Worm (Caenorhabditis elegans) whole organism, late embryonic: ENCODE results near the gene mecr-1.

ENCODE experiments used
- K02D7.2 ChIP-seq: sonication (generic microtip); optimal IDR thresholded peaks from 2 replicates; lab custom pipeline; 2017; ENCODE audit warnings: mild to moderate bottlenecking, missing genetic modification characterization, missing compliant biosample characterization
- ahr-1 ChIP-seq: sonication (generic microtip); optimal IDR thresholded peaks from 2 replicates; lab custom pipeline; 2016; ENCODE audit warnings: missing genetic modification characterization, missing compliant biosample characterization
- ama-1 ChIP-seq: fragments of 150-350 bp; optimal IDR thresholded peaks from 2 replicates; lab custom pipeline; 2014
- ceh-14 ChIP-seq: sonication (generic microtip); optimal IDR thresholded peaks from 2 replicates; lab custom pipeline; 2016; ENCODE audit warnings: missing genotype, missing genetic modification characterization, missing compliant biosample characterization
- ceh-2 ChIP-seq: sonication (generic microtip); optimal IDR thresholded peaks from 2 replicates; lab custom pipeline; 2016; ENCODE audit warnings: missing genotype, missing genetic modification characterization, missing compliant biosample characterization
- ceh-22 ChIP-seq: sonication (generic microtip); optimal IDR thresholded peaks from 2 replicates; lab custom pipeline; 2017; ENCODE audit warnings: missing biosample characterization, missing genetic modification characterization
- ceh-34 ChIP-seq: sonication (generic microtip); optimal IDR thresholded peaks from 2 replicates; lab custom pipeline; 2016; ENCODE audit warnings: mild to moderate bottlenecking, missing genetic modification characterization, missing compliant biosample characterization
- ceh-9 ChIP-seq: sonication (generic microtip); optimal IDR thresholded peaks from 2 replicates; lab custom pipeline; 2016; ENCODE audit warnings: mild to moderate bottlenecking, missing genetic modification characterization, inconsistent platforms, missing compliant biosample characterization
- elt-4 ChIP-seq: sonication (generic microtip); optimal IDR thresholded peaks from 2 replicates; lab custom pipeline; 2016; ENCODE audit warnings: missing genetic modification characterization, missing compliant biosample characterization
- fkh-6 ChIP-seq: sonication (generic microtip); optimal IDR thresholded peaks from 2 replicates; lab custom pipeline; 2016; ENCODE audit warnings: missing genetic modification characterization, missing compliant biosample characterization
- hlh-30 ChIP-seq: sonication (generic microtip); optimal IDR thresholded peaks from 2 replicates; lab custom pipeline; 2017; ENCODE audit warnings: antibody characterized with exemption, missing genetic modification characterization, missing compliant biosample characterization; ENCODE audit not compliant: insufficient read depth
- hlh-6 ChIP-seq: sonication (generic microtip); optimal IDR thresholded peaks from 2 replicates; lab custom pipeline; 2016; ENCODE audit warnings: missing genotype, missing genetic modification characterization, missing compliant biosample characterization
- hlh-8 ChIP-seq: sonication (generic microtip); optimal IDR thresholded peaks from 2 replicates; lab custom pipeline; 2016; ENCODE audit warnings: missing genotype, missing genetic modification characterization, missing compliant biosample characterization
- lim-6 ChIP-seq: sonication (generic microtip); optimal IDR thresholded peaks from 2 replicates; lab custom pipeline; 2016; ENCODE audit warnings: missing genetic modification characterization, missing compliant biosample characterization
- madf-2 ChIP-seq: sonication (generic microtip); optimal IDR thresholded peaks from 2 replicates; lab custom pipeline; 2017; ENCODE audit warnings: missing genetic modification characterization, missing compliant biosample characterization
- odd-2 ChIP-seq: sonication (generic microtip); optimal IDR thresholded peaks from 2 replicates; lab custom pipeline; 2017; ENCODE audit warnings: antibody characterized with exemption, mild to moderate bottlenecking, missing genetic modification characterization, missing compliant biosample characterization
- pag-3 ChIP-seq: sonication (generic microtip); optimal IDR thresholded peaks from 2 replicates; lab custom pipeline; 2016; ENCODE audit warnings: missing compliant biosample characterization, missing genetic modification characterization, borderline replicate concordance
- pax-1 ChIP-seq: fragments of 150-350 bp; optimal IDR thresholded peaks from 2 replicates; lab custom pipeline; 2014; ENCODE audit warnings: missing biosample characterization, missing genetic modification characterization
- sdc-2 ChIP-seq: sonication (generic microtip); optimal IDR thresholded peaks from 2 replicates; lab custom pipeline; 2016; ENCODE audit warnings: missing genotype, missing genetic modification characterization, missing compliant biosample characterization
- unc-3 ChIP-seq, 2 experiments: fragments of 200-800 bp in 1 of 2; sonication (Bioruptor generic) in 1 of 2; sonication (generic microtip) in 1 of 2; conservative IDR thresholded peaks in 1 of 2; optimal IDR thresholded peaks in 1 of 2; 2 replicates each; pipeline versions ENCODE4 v1.3.6 to Lab custom; 2016 to 2022; ENCODE audit warnings: missing compliant biosample characterization in 2 of 2, missing genetic modification characterization in 2 of 2, missing genetic modification reagents in 1 of 2
- unc-42 ChIP-seq: sonication (generic microtip); optimal IDR thresholded peaks from 2 replicates; lab custom pipeline; 2016; ENCODE audit warnings: missing genotype, missing genetic modification characterization, missing compliant biosample characterization
- unc-86 ChIP-seq: sonication (generic microtip); optimal IDR thresholded peaks from 2 replicates; lab custom pipeline; 2016; ENCODE audit warnings: missing genetic modification characterization, missing compliant biosample characterization
- ztf-16 ChIP-seq: sonication (generic microtip); optimal IDR thresholded peaks from 2 replicates; lab custom pipeline; 2017; ENCODE audit warnings: missing genetic modification characterization, missing compliant biosample characterization

mecr-1 gene

DNA sequence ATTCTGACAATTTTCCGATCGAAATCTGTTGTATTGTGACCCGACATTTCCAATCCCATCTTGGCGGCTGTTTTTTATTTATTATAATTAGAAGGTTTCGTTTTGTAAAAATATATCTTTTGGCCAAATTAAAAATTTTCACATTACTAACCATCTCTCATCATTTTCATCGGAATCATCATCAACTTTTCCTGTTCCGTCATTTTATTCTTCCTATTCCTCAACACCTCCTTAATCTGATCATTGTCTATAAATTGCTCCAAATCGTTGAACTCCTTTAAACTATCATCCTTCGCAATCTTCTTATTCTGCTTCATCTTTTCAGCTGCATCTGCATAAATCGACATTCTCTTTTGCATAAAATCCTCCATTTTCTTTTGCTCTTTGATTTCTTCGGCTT is 44.7 kb downstream of the mecr-1 start:
- TF ChIP-seq ceh-14 (tag; lab: Kevin White, UChicago) (no peak), hlh-30 (tag; lab: Kevin White, UChicago) (no peak), ceh-9 (tag; lab: Kevin White, UChicago) (no peak), unc-42 (tag; lab: Kevin White, UChicago) (no peak), sdc-2 (no peak), ztf-16 (tag; lab: Kevin White, UChicago) (no peak), ceh-34 (no peak), unc-86 (tag; lab: Kevin White, UChicago) (no peak), pag-3 (tag; lab: Kevin White, UChicago) (no peak), elt-4 (tag; lab: Kevin White, UChicago) (no peak), madf-2 (tag; lab: Kevin White, UChicago) (no peak), lim-6 (tag; lab: Kevin White, UChicago) (no peak), ceh-22 (tag; lab: Kevin White, UChicago) (no peak), fkh-6 (tag; lab: Kevin White, UChicago) (no peak)
- TF ChIP-seq, all 69 proteins: peak for 0

DNA sequence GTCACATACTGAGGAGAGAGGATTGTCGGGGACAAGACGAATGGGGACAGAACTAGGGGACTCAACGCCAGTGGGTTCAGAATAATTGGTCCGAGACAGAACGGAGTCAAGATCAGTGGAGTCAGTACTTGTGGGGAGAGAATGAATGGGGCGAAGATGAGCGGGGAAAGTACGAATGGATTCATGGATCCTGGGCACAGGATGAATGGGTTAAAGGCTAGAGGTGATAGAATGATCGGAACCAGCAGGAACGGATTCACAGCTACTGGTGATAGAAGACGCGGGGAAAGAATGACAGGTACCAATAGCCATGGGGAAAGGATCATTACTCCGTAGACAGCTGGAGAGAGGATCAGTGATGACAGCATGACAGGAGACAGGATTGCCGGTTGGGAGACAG is 47.5 kb downstream of the mecr-1 start:
- no peak for TF ChIP-seq hlh-8 (tag; lab: Kevin White, UChicago)
- TF ChIP-seq ama-1 (lab: Kevin White, UChicago) = no peak
- no peak for TF ChIP-seq fkh-6 (tag; lab: Kevin White, UChicago)
- no peak for TF ChIP-seq hlh-6 (tag; lab: Kevin White, UChicago)
- no peak for TF ChIP-seq unc-3 (GFP tag; conservative IDR thresholded peaks at IDR 0.05; lab: Robert Waterston, UW)
- TF ChIP-seq unc-3 (tag; optimal IDR thresholded peaks at IDR 0.05; lab: Kevin White, UChicago) = no peak
- no peak for TF ChIP-seq K02D7.2 (tag; lab: Kevin White, UChicago)
- TF ChIP-seq pax-1 (tag; lab: Kevin White, UChicago) = no peak
- TF ChIP-seq ahr-1 (tag; lab: Kevin White, UChicago) = no peak
- no peak for TF ChIP-seq odd-2 (tag; lab: Kevin White, UChicago)
- no peak for TF ChIP-seq ceh-2
- TF ChIP-seq ztf-16 (tag; lab: Kevin White, UChicago) = no peak
- TF ChIP-seq, all 69 proteins: peak for 0
